Fruit fly (Drosophila melanogaster) whole organism, adult: Measurements from ENCODE around the gene CG15927.

Experiments used
- CG11617 ChIP-seq: fragments of 200-800 bp; sonication (Bioruptor generic); optimal IDR thresholded peaks from 2 replicates; lab custom pipeline; 2017; ENCODE audit warnings: mild to moderate bottlenecking, missing biosample characterization, missing genetic modification reagents, missing genetic modification characterization
- CG12768 ChIP-seq: fragments of 200-800 bp; sonication (Bioruptor generic); optimal IDR thresholded peaks from 2 replicates; lab custom pipeline; 2017; ENCODE audit warnings: missing biosample characterization, missing genetic modification characterization, mild to moderate bottlenecking, moderate library complexity, missing genetic modification reagents
- CG14711 ChIP-seq: fragments of 200-800 bp; sonication (Bioruptor generic); optimal IDR thresholded peaks from 2 replicates; lab custom pipeline; 2018; ENCODE audit warnings: missing biosample characterization, mild to moderate bottlenecking, missing genetic modification characterization, moderate library complexity
- CG1620 ChIP-seq: fragments of 200-800 bp; sonication (Bioruptor generic); optimal IDR thresholded peaks from 2 replicates; lab custom pipeline; 2016; ENCODE audit warnings: missing biosample characterization, missing genetic modification characterization
- CG33017 ChIP-seq: fragments of 200-800 bp; sonication (Bioruptor generic); optimal IDR thresholded peaks from 2 replicates; lab custom pipeline; 2018; ENCODE audit warnings: missing biosample characterization, mild to moderate bottlenecking, missing genetic modification characterization, moderate library complexity
- CG5204 ChIP-seq: fragments of 200-800 bp; sonication (Bioruptor generic); optimal IDR thresholded peaks from 2 replicates; lab custom pipeline; 2016; ENCODE audit warnings: missing biosample characterization, missing genetic modification characterization
- CG7045 ChIP-seq: fragments of 200-800 bp; sonication (Bioruptor generic); optimal IDR thresholded peaks from 2 replicates; lab custom pipeline; 2017; ENCODE audit warnings: missing biosample characterization, mild to moderate bottlenecking, missing genetic modification characterization
- CG7101 ChIP-seq: fragments of 200-800 bp; sonication (Bioruptor generic); optimal IDR thresholded peaks from 2 replicates; lab custom pipeline; 2018; ENCODE audit warnings: missing biosample characterization, mild to moderate bottlenecking, missing genetic modification characterization, moderate library complexity
- Clk ChIP-seq: fragments of 200-800 bp; sonication (Bioruptor generic); optimal IDR thresholded peaks from 2 replicates; lab custom pipeline; 2017; ENCODE audit warnings: missing biosample characterization, missing genetic modification characterization
- Crg-1 ChIP-seq: fragments of 200-800 bp; sonication (Bioruptor generic); optimal IDR thresholded peaks from 2 replicates; lab custom pipeline; 2016; ENCODE audit warnings: missing biosample characterization, missing genetic modification characterization
- Hr96 ChIP-seq: fragments of 200-800 bp; sonication (Bioruptor generic); optimal IDR thresholded peaks from 2 replicates; lab custom pipeline; 2016; ENCODE audit warnings: missing biosample characterization, missing genetic modification characterization
- Mnt ChIP-seq: fragments of 200-800 bp; sonication (Bioruptor generic); optimal IDR thresholded peaks from 2 replicates; lab custom pipeline; 2016; ENCODE audit warnings: missing biosample characterization, mild to moderate bottlenecking, missing genetic modification characterization
- bab1 ChIP-seq: fragments of 200-800 bp; sonication (Bioruptor generic); optimal IDR thresholded peaks from 3 replicates; lab custom pipeline; 2019; ENCODE audit warnings: missing biosample characterization, mild to moderate bottlenecking, missing genetic modification characterization, moderate library complexity
- cic ChIP-seq: fragments of 200-800 bp; sonication (Bioruptor generic); optimal IDR thresholded peaks from 2 replicates; lab custom pipeline; 2017; ENCODE audit warnings: missing biosample characterization, mild to moderate bottlenecking, missing genetic modification characterization, moderate library complexity
- cnc ChIP-seq, 2 experiments: fragments of >200 bp; optimal IDR thresholded peaks; 2 replicates each; lab custom pipeline; 2017
- kay ChIP-seq: fragments of 200-800 bp; sonication (Bioruptor generic); peaks from one replicate; lab custom pipeline; 2016; ENCODE audit warnings: missing biosample characterization, missing genetic modification characterization, borderline replicate concordance
- ovo ChIP-seq: fragments of 200-800 bp; sonication (Bioruptor generic); optimal IDR thresholded peaks from 2 replicates; lab custom pipeline; 2016; ENCODE audit warnings: missing biosample characterization, missing genetic modification characterization
- pad ChIP-seq: fragments of 200-800 bp; sonication (Bioruptor generic); optimal IDR thresholded peaks from 3 replicates; lab custom pipeline; 2017; ENCODE audit warnings: missing biosample characterization, missing genetic modification characterization, mild to moderate bottlenecking, moderate library complexity, missing genetic modification reagents
- tj ChIP-seq: fragments of 200-800 bp; sonication (Bioruptor generic); optimal IDR thresholded peaks from 3 replicates; lab custom pipeline; 2017; ENCODE audit warnings: missing biosample characterization, mild to moderate bottlenecking, missing genetic modification characterization, moderate library complexity
- toe ChIP-seq: fragments of 200-800 bp; sonication (Bioruptor generic); optimal IDR thresholded peaks from 2 replicates; lab custom pipeline; 2016; ENCODE audit warnings: missing biosample characterization, missing genetic modification characterization

The CG15927 gene

dm6 chrX:12447874-12448273 lies 6.7 kb upstream of the CG15927 start:
- TF ChIP-seq CG7045 (GFP tag; lab: Kevin White, UChicago) (no peak), CG11617 (GFP tag; lab: Kevin White, UChicago) (no peak), Crg-1 (GFP tag; lab: Kevin White, UChicago) (no peak), CG12768 (GFP tag; lab: Kevin White, UChicago) (no peak), Hr96 (GFP tag; lab: Kevin White, UChicago) (no peak), bab1 (GFP tag; lab: Kevin White, UChicago) (no peak), cic (GFP tag; lab: Kevin White, UChicago) (no peak), kay (no peak), CG7101 (tag; lab: Kevin White, UChicago) (no peak), CG33017 (tag; lab: Kevin White, UChicago) (no peak), tj (GFP tag; lab: Kevin White, UChicago) (no peak), pad (GFP tag; lab: Kevin White, UChicago) (no peak), CG5204 (no peak)

- TF ChIP-seq tj (GFP tag; lab: Kevin White, UChicago) (no peak), Crg-1 (GFP tag; lab: Kevin White, UChicago) (no peak), CG7101 (tag; lab: Kevin White, UChicago) (no peak), CG7045 (GFP tag; lab: Kevin White, UChicago) (no peak), CG5204 (no peak), Hr96 (GFP tag; lab: Kevin White, UChicago) (no peak), cnc (optimal IDR thresholded peaks at IDR 0.05; lab: Kevin White, UChicago) (no peak), toe (GFP tag; lab: Kevin White, UChicago) (no peak), CG11617 (GFP tag; lab: Kevin White, UChicago) (no peak), CG33017 (tag; lab: Kevin White, UChicago) (no peak), kay (no peak), pad (GFP tag; lab: Kevin White, UChicago) (no peak)
Measured at dm6 chrX:12453704-12454103, 825 bp upstream of the CG15927 start.

- no peak for TF ChIP-seq tj (GFP tag; lab: Kevin White, UChicago)
- TF ChIP-seq ovo (GFP tag; lab: Kevin White, UChicago), result no peak
- TF ChIP-seq Mnt (GFP tag; lab: Kevin White, UChicago), result no peak
Measured at dm6 chrX:12455891-12456290, 1.4 kb downstream of the CG15927 start.

dm6 chrX:12457713-12458233 lies 3.2 kb downstream of the CG15927 start, which contains the start of gene CG15731:
CG15731 (minus strand) TSS chrX:12457763.
- TF ChIP-seq CG33017 (tag; lab: Kevin White, UChicago), result no peak
- TF ChIP-seq CG7045 (GFP tag; lab: Kevin White, UChicago), result no peak
- no peak for TF ChIP-seq Clk (GFP tag; lab: Kevin White, UChicago)
- TF ChIP-seq CG5204, result no peak

dm6 chrX:12462216-12462615 lies 7.7 kb downstream of the CG15927 start:
- TF ChIP-seq bab1 (GFP tag; lab: Kevin White, UChicago) (peak; percentile 2), cic (GFP tag; lab: Kevin White, UChicago) (no peak)

dm6 chrX:12462936-12463558 lies 8.5 kb downstream of the CG15927 start, which contains the start of the genes Rab40 and CG42258:
Rab40 (minus strand) TSS chrX:12463112.
CG42258 (plus strand) TSS chrX:12463528.
- TF ChIP-seq tj (GFP tag; lab: Kevin White, UChicago), result peak; percentile 46
- TF ChIP-seq pad (GFP tag; lab: Kevin White, UChicago), result no peak
- no peak for TF ChIP-seq cic (GFP tag; lab: Kevin White, UChicago)
- TF ChIP-seq CG12768 (GFP tag; lab: Kevin White, UChicago), result no peak
- TF ChIP-seq CG14711 (tag; lab: Kevin White, UChicago), result peak; percentile 9
- peak; percentile 38 for TF ChIP-seq kay
- TF ChIP-seq bab1 (GFP tag; lab: Kevin White, UChicago), result peak; percentile 28
- no peak for TF ChIP-seq cnc (optimal IDR thresholded peaks at IDR 0.05; lab: Kevin White, UChicago)
- peak; percentile 66 for TF ChIP-seq CG1620 (GFP tag; lab: Kevin White, UChicago)
- no peak for TF ChIP-seq Clk (GFP tag; lab: Kevin White, UChicago)
- peak; percentile 67 for TF ChIP-seq Hr96 (GFP tag; lab: Kevin White, UChicago)
- peak; percentile 61 for TF ChIP-seq Crg-1 (GFP tag; lab: Kevin White, UChicago)
- no peak for TF ChIP-seq CG33017 (tag; lab: Kevin White, UChicago)
- peak; percentile 41 for TF ChIP-seq toe (GFP tag; lab: Kevin White, UChicago)
- TF ChIP-seq Mnt (GFP tag; lab: Kevin White, UChicago), result peak; percentile 20
- TF ChIP-seq CG11617 (GFP tag; lab: Kevin White, UChicago), result peak; percentile 47
- peak; percentile 49 for TF ChIP-seq CG7101 (tag; lab: Kevin White, UChicago)
- peak; percentile 45 for TF ChIP-seq CG5204
- TF ChIP-seq ovo (GFP tag; lab: Kevin White, UChicago), result peak; percentile 21
- peak; percentile 32 for TF ChIP-seq CG7045 (GFP tag; lab: Kevin White, UChicago)
